Fruit fly (Drosophila melanogaster) whole organism, embryonic: ENCODE data around the gene nol.

Experiments
- ATbp ChIP-seq: fragments of 200-800 bp; sonication (Bioruptor generic); optimal IDR thresholded peaks from 2 replicates; lab custom pipeline; 2017; ENCODE audit warnings: missing biosample characterization, mild to moderate bottlenecking, missing genetic modification characterization, missing genetic modification reagents
- Atf-2 ChIP-seq: fragments of 200-800 bp; sonication (Bioruptor generic); optimal IDR thresholded peaks from 2 replicates; lab custom pipeline; 2016; ENCODE audit warnings: missing biosample characterization, missing genetic modification characterization
- Awh ChIP-seq: fragments of 200-800 bp; sonication (Bioruptor generic); IDR thresholded peaks from 2 replicates; pipeline ENCODE4, ENCODE4 v1.3.6; 2022; ENCODE audit warnings: missing biosample characterization, missing genetic modification characterization
- CG12659 ChIP-seq: fragments of 200-800 bp; sonication (Bioruptor generic); optimal IDR thresholded peaks from 3 replicates; lab custom pipeline; 2017; ENCODE audit warnings: mild to moderate bottlenecking, missing biosample characterization, missing genetic modification reagents, missing genetic modification characterization
- CG12744 ChIP-seq: fragments of 200-800 bp; sonication (Bioruptor generic); optimal IDR thresholded peaks from 2 replicates; lab custom pipeline; 2016; ENCODE audit warnings: missing biosample characterization, missing genetic modification characterization
- CG13296 ChIP-seq: fragments of 200-800 bp; sonication (Bioruptor generic); optimal IDR thresholded peaks from 3 replicates; lab custom pipeline; 2018; ENCODE audit warnings: missing biosample characterization, mild to moderate bottlenecking, missing genetic modification characterization
- CG14050 ChIP-seq: fragments of 200-800 bp; sonication (Bioruptor generic); IDR thresholded peaks from 3 replicates; pipeline ENCODE4 v1.3.6; 2022; ENCODE audit warnings: missing biosample characterization, missing genetic modification characterization
- CG15073 ChIP-seq: fragments of 200-800 bp; sonication (Bioruptor generic); optimal IDR thresholded peaks from 2 replicates; lab custom pipeline; 2016; ENCODE audit warnings: missing biosample characterization, missing genetic modification characterization
- CG16779 ChIP-seq: fragments of 200-800 bp; sonication (Bioruptor generic); IDR thresholded peaks from 2 replicates; pipeline ENCODE4 v1.3.6; 2022; ENCODE audit warnings: missing biosample characterization, missing genetic modification characterization
- CG16815 ChIP-seq: fragments of 200-800 bp; sonication (Bioruptor generic); optimal IDR thresholded peaks from 3 replicates; lab custom pipeline; 2017; ENCODE audit warnings: missing biosample characterization, mild to moderate bottlenecking, missing genetic modification characterization
- CG4730 ChIP-seq: fragments of 200-800 bp; sonication (Bioruptor generic); IDR thresholded peaks from 2 replicates; pipeline ENCODE4 v1.3.6; 2022; ENCODE audit warnings: missing biosample characterization, missing genetic modification characterization
- CG6689 ChIP-seq: fragments of 200-800 bp; sonication (Bioruptor generic); IDR thresholded peaks from 2 replicates; pipeline ENCODE4 v1.3.6; 2022; ENCODE audit warnings: missing biosample characterization, missing genetic modification characterization
- CG6791 ChIP-seq: fragments of 200-800 bp; sonication (Bioruptor generic); IDR thresholded peaks from 3 replicates; pipeline ENCODE4 v1.3.6; 2022; ENCODE audit warnings: missing biosample characterization, missing genetic modification characterization; ENCODE audit not compliant: partially characterized antibody
- CG7357 ChIP-seq: fragments of 200-800 bp; sonication (Bioruptor generic); IDR thresholded peaks from 3 replicates; pipeline ENCODE4 v1.3.6; 2022; ENCODE audit warnings: missing biosample characterization, missing genetic modification characterization
- CG7372 ChIP-seq: fragments of 200-800 bp; sonication (Bioruptor generic); IDR thresholded peaks from 2 replicates; pipeline ENCODE4 v1.3.6; 2022; ENCODE audit warnings: missing biosample characterization, missing genetic modification characterization
- CG7928 ChIP-seq: fragments of 200-800 bp; sonication (Bioruptor generic); optimal IDR thresholded peaks from 2 replicates; lab custom pipeline; 2017; ENCODE audit warnings: missing biosample characterization, mild to moderate bottlenecking, missing genetic modification characterization
- CG7963 ChIP-seq: fragments of 200-800 bp; sonication (Bioruptor generic); IDR thresholded peaks from 3 replicates; pipeline ENCODE4 v1.3.6; 2022; ENCODE audit warnings: missing biosample characterization, missing genetic modification characterization; ENCODE audit not compliant: partially characterized antibody
- CTCF ChIP-seq: fragments of 200-800 bp; sonication (Bioruptor generic); optimal IDR thresholded peaks from 2 replicates; lab custom pipeline; 2017; ENCODE audit warnings: missing biosample characterization, mild to moderate bottlenecking, missing genetic modification characterization, moderate library complexity
- CrebB ChIP-seq: fragments of 200-800 bp; sonication (Bioruptor generic); optimal IDR thresholded peaks from 3 replicates; lab custom pipeline; 2018; ENCODE audit warnings: missing biosample characterization, mild to moderate bottlenecking, missing genetic modification characterization
- Doc3 ChIP-seq: fragments of 200-800 bp; sonication (Bioruptor generic); IDR thresholded peaks from 3 replicates; pipeline ENCODE4 v1.3.6; 2022; ENCODE audit warnings: missing biosample characterization, missing genetic modification characterization; ENCODE audit not compliant: partially characterized antibody
- Dp ChIP-seq: fragments of 200-800 bp; sonication (Bioruptor generic); optimal IDR thresholded peaks from 2 replicates; lab custom pipeline; 2018; ENCODE audit warnings: missing biosample characterization, mild to moderate bottlenecking, missing genetic modification characterization, moderate library complexity
- E2f1 ChIP-seq: fragments of 200-800 bp; sonication (Bioruptor generic); IDR thresholded peaks from 2 replicates; pipeline ENCODE4 v1.3.6; 2022; ENCODE audit warnings: missing biosample characterization, missing genetic modification characterization
- HLH4C ChIP-seq: fragments of 200-800 bp; sonication (Bioruptor generic); IDR thresholded peaks from 3 replicates; pipeline ENCODE4 v1.3.6; 2022; ENCODE audit warnings: missing biosample characterization, missing genetic modification characterization; ENCODE audit not compliant: partially characterized antibody
- Hmr ChIP-seq: fragments of 200-800 bp; sonication (Bioruptor generic); optimal IDR thresholded peaks from 3 replicates; lab custom pipeline; 2017; ENCODE audit warnings: mild to moderate bottlenecking, missing biosample characterization, missing genetic modification reagents, missing genetic modification characterization
- MTF-1 ChIP-seq: fragments of 200-800 bp; sonication (Bioruptor generic); optimal IDR thresholded peaks from 2 replicates; lab custom pipeline; 2018; ENCODE audit warnings: missing biosample characterization, mild to moderate bottlenecking, missing genetic modification characterization, borderline replicate concordance
- NFAT ChIP-seq: fragments of 200-800 bp; sonication (Bioruptor generic); IDR thresholded peaks from 2 replicates; pipeline ENCODE4 v1.3.6; 2022; ENCODE audit warnings: missing biosample characterization, missing genetic modification characterization
- Nf-YA ChIP-seq: fragments of 200-800 bp; sonication (Bioruptor generic); IDR thresholded peaks from 2 replicates; pipeline ENCODE4 v1.3.6; 2022; ENCODE audit warnings: missing biosample characterization, missing genetic modification characterization
- ac ChIP-seq: fragments of 200-800 bp; sonication (Bioruptor generic); optimal IDR thresholded peaks from 3 replicates; lab custom pipeline; 2017; ENCODE audit warnings: missing biosample characterization, mild to moderate bottlenecking, missing genetic modification characterization
- aop ChIP-seq: fragments of 200-800 bp; sonication (Bioruptor generic); IDR thresholded peaks from 2 replicates; pipeline ENCODE4 v1.3.6; 2022; ENCODE audit warnings: missing biosample characterization, missing genetic modification characterization
- ato ChIP-seq: fragments of 200-800 bp; sonication (Bioruptor generic); IDR thresholded peaks from 2 replicates; pipeline ENCODE4 v1.3.6; 2022; ENCODE audit warnings: missing biosample characterization, missing genetic modification characterization; ENCODE audit not compliant: partially characterized antibody
- bab2 ChIP-seq: fragments of 200-800 bp; sonication (Bioruptor generic); optimal IDR thresholded peaks from 2 replicates; lab custom pipeline; 2016; ENCODE audit warnings: missing biosample characterization, missing genetic modification characterization
- chn ChIP-seq: fragments of 200-800 bp; sonication (Bioruptor generic); optimal IDR thresholded peaks from 2 replicates; lab custom pipeline; 2016; ENCODE audit warnings: missing biosample characterization, missing genetic modification characterization
- corto ChIP-seq: fragments of 200-800 bp; sonication (Bioruptor generic); optimal IDR thresholded peaks from 2 replicates; lab custom pipeline; 2016; ENCODE audit warnings: missing biosample characterization, mild to moderate bottlenecking, missing genetic modification characterization, moderate library complexity
- esg ChIP-seq: fragments of 200-800 bp; sonication (Bioruptor generic); conservative IDR thresholded peaks from 2 replicates; pipeline ENCODE4 v1.3.6; 2022; ENCODE audit warnings: missing biosample characterization, missing genetic modification characterization
- fd102C ChIP-seq: fragments of 200-800 bp; sonication (Bioruptor generic); optimal IDR thresholded peaks from 2 replicates; lab custom pipeline; 2018; ENCODE audit warnings: missing biosample characterization, mild to moderate bottlenecking, missing genetic modification characterization, moderate library complexity
- gcm2 ChIP-seq: fragments of 200-800 bp; sonication (Bioruptor generic); optimal IDR thresholded peaks from 2 replicates; lab custom pipeline; 2016; ENCODE audit warnings: missing biosample characterization, missing genetic modification characterization
- gem ChIP-seq: fragments of 200-800 bp; sonication (Bioruptor generic); optimal IDR thresholded peaks from 2 replicates; lab custom pipeline; 2019; ENCODE audit warnings: missing biosample characterization, mild to moderate bottlenecking, missing genetic modification characterization, moderate library complexity
- gsb ChIP-seq: fragments of 200-800 bp; sonication (Bioruptor generic); IDR thresholded peaks from 2 replicates; pipeline ENCODE4 v1.3.6; 2022; ENCODE audit warnings: missing biosample characterization, missing genetic modification characterization
- gt ChIP-seq: fragments of 200-800 bp; sonication (Bioruptor generic); IDR thresholded peaks from 2 replicates; pipeline ENCODE4 v1.3.6; 2022; ENCODE audit warnings: missing biosample characterization, missing genetic modification characterization
- hkb ChIP-seq, 2 experiments: fragments of 200-800 bp in 1 of 2; fragments of >200 bp in 1 of 2; sonication (Bioruptor generic) in 1 of 2; IDR thresholded peaks in 1 of 2; optimal IDR thresholded peaks in 1 of 2; 2 replicates each; pipeline versions ENCODE4 v1.3.6 to Lab custom; 2017 to 2022; ENCODE audit warnings: missing biosample characterization in 1 of 2, missing genetic modification characterization in 1 of 2
- jigr1 ChIP-seq: fragments of 200-800 bp; sonication (Bioruptor generic); IDR thresholded peaks from 3 replicates; pipeline ENCODE4 v1.3.6; 2022; ENCODE audit warnings: missing biosample characterization, missing genetic modification characterization
- luna ChIP-seq: fragments of 200-800 bp; sonication (Bioruptor generic); optimal IDR thresholded peaks from 2 replicates; lab custom pipeline; 2016; ENCODE audit warnings: missing biosample characterization, missing genetic modification characterization
- pho ChIP-seq: fragments of 200-800 bp; sonication (Bioruptor generic); optimal IDR thresholded peaks from 2 replicates; lab custom pipeline; 2016; ENCODE audit warnings: missing biosample characterization, missing genetic modification characterization
- run ChIP-seq: fragments of 200-800 bp; sonication (Bioruptor generic); optimal IDR thresholded peaks from 3 replicates; lab custom pipeline; 2018; ENCODE audit warnings: missing biosample characterization, mild to moderate bottlenecking, missing genetic modification characterization
- scrt ChIP-seq: fragments of 200-800 bp; sonication (Bioruptor generic); optimal IDR thresholded peaks from 2 replicates; lab custom pipeline; 2018; ENCODE audit warnings: missing biosample characterization, mild to moderate bottlenecking, missing genetic modification characterization, moderate library complexity
- sd ChIP-seq: fragments of 200-800 bp; sonication (Bioruptor generic); optimal IDR thresholded peaks from 3 replicates; lab custom pipeline; 2018; ENCODE audit warnings: missing biosample characterization, mild to moderate bottlenecking, missing genetic modification characterization, moderate library complexity
- sens ChIP-seq: fragments of 200-800 bp; sonication (Bioruptor generic); peaks from one replicate; lab custom pipeline; 2016; ENCODE audit warnings: missing biosample characterization, missing genetic modification characterization
- sim ChIP-seq: fragments of 200-800 bp; sonication (Bioruptor generic); IDR thresholded peaks from 2 replicates; pipeline ENCODE4 v1.3.6; 2022; ENCODE audit warnings: missing biosample characterization, missing genetic modification characterization
- tap ChIP-seq: fragments of 200-800 bp; optimal IDR thresholded peaks from 3 replicates; lab custom pipeline; 2019; ENCODE audit warnings: missing biosample characterization, mild to moderate bottlenecking, missing genetic modification characterization, moderate library complexity

nol gene

dm6 chr3L:11169299-11170181 lies 38.9 kb downstream of the nol start, which contains the start of the genes wls and Adck5 (continued):
- TF ChIP-seq CG7963 (GFP tag; lab: Robert Waterston, UW) (no peak), corto (GFP tag; lab: Kevin White, UChicago) (no peak), luna (GFP tag; lab: Kevin White, UChicago) (no peak), CG16815 (GFP tag; lab: Kevin White, UChicago) (no peak), jigr1 (GFP tag; lab: Robert Waterston, UW) (no peak), CG12744 (GFP tag; lab: Kevin White, UChicago) (peak; percentile 59), CG6791 (GFP tag; lab: Robert Waterston, UW) (0 out of 3 replicates have a peak, but pooled peaks have one; percentile 20), CG7928 (GFP tag; lab: Kevin White, UChicago) (no peak), Atf-2 (no peak), ato (no peak), esg (GFP tag; lab: Robert Waterston, UW) (no peak), CG13296 (GFP tag; lab: Kevin White, UChicago) (peak; percentile 70), scrt (GFP tag; lab: Kevin White, UChicago) (peak; percentile 82), Dp (GFP tag; lab: Kevin White, UChicago) (peak; percentile 38), CrebB (peak; percentile 73), Doc3 (GFP tag; lab: Robert Waterston, UW) (no peak), gsb (GFP tag; lab: Robert Waterston, UW) (no peak), Nf-YA (peak; percentile 38; the same call in 1 of the 2 replicates), HLH4C (no peak), CG7357 (GFP tag; lab: Robert Waterston, UW) (no peak), gt (GFP tag; lab: Robert Waterston, UW) (no peak), sens (GFP tag; lab: Kevin White, UChicago) (peak; percentile 91), MTF-1 (GFP tag; lab: Kevin White, UChicago) (peak; percentile 80), Hmr (GFP tag; lab: Kevin White, UChicago) (peak; percentile 81), chn (GFP tag; lab: Kevin White, UChicago) (no peak), sd (tag; lab: Kevin White, UChicago) (no peak), CG6689 (GFP tag; lab: Robert Waterston, UW) (no peak), CG12659 (GFP tag; lab: Kevin White, UChicago) (peak; percentile 58), gem (tag; lab: Kevin White, UChicago) (no peak), CG15073 (GFP tag; lab: Kevin White, UChicago) (no peak), CG4730 (GFP tag; lab: Robert Waterston, UW) (no peak), bab2 (GFP tag; lab: Kevin White, UChicago) (peak; percentile 18), CG14050 (GFP tag; lab: Robert Waterston, UW) (no peak), gcm2 (peak; percentile 3), sim (GFP tag; lab: Robert Waterston, UW) (no peak), fd102C (GFP tag; lab: Kevin White, UChicago) (no peak), CG7372 (no peak), run (tag; lab: Kevin White, UChicago) (no peak), CTCF (GFP tag; lab: Kevin White, UChicago) (peak; percentile 62), CG16779 (GFP tag; lab: Robert Waterston, UW) (peak; percentile 38; the same call in 1 of the 2 replicates), hkb (optimal IDR thresholded peaks at IDR 0.05; lab: Kevin White, UChicago) (no peak), hkb (GFP tag; IDR thresholded peaks at IDR 0.05; lab: Robert Waterston, UW) (peak; percentile 69), tap (tag; lab: Kevin White, UChicago) (no peak), pho (GFP tag; lab: Kevin White, UChicago) (peak; percentile 43), Awh (0 out of 2 replicates have a peak, but pooled peaks have one; percentile 35), NFAT (GFP tag; lab: Robert Waterston, UW) (no peak), aop (no peak), ATbp (peak; percentile 46), ac (GFP tag; lab: Kevin White, UChicago) (peak; percentile 64), E2f1 (no peak)
